Worm (Caenorhabditis elegans) whole organism, L1 larva: ENCODE results near the gene fbxb-91.

Experiments used
- C04F5.9 ChIP-seq: sonication (generic microtip); optimal IDR thresholded peaks from 2 replicates; lab custom pipeline; 2016; ENCODE audit warnings: missing genetic modification characterization, missing compliant biosample characterization
- C16A3.4 ChIP-seq: fragments of 150-350 bp; optimal IDR thresholded peaks from 2 replicates; lab custom pipeline; 2014; ENCODE audit warnings: missing biosample characterization, missing genetic modification characterization
- C34B4.2 ChIP-seq: sonication (generic microtip); optimal IDR thresholded peaks from 2 replicates; lab custom pipeline; 2017; ENCODE audit warnings: mild to moderate bottlenecking, missing genetic modification characterization, missing compliant biosample characterization
- F16B12.6 ChIP-seq: fragments of 150-350 bp; optimal IDR thresholded peaks from 2 replicates; lab custom pipeline; 2014; ENCODE audit warnings: missing biosample characterization, missing genetic modification characterization
- Y116A8C.19 ChIP-seq: sonication (generic microtip); optimal IDR thresholded peaks from 2 replicates; lab custom pipeline; 2016; ENCODE audit warnings: missing compliant biosample characterization, missing genetic modification characterization, borderline replicate concordance
- aha-1 ChIP-seq: fragments of 150-350 bp; optimal IDR thresholded peaks from 2 replicates; lab custom pipeline; 2014; ENCODE audit warnings: missing biosample characterization, missing genetic modification characterization
- aly-2 ChIP-seq: fragments of 150-350 bp; optimal IDR thresholded peaks from 2 replicates; lab custom pipeline; 2014; ENCODE audit warnings: missing biosample characterization, missing genetic modification characterization
- ceh-63 ChIP-seq: fragments of 200-800 bp; sonication (Bioruptor generic); optimal IDR thresholded peaks from 2 replicates; lab custom pipeline; 2018; ENCODE audit warnings: mild to moderate bottlenecking, missing genetic modification characterization, missing compliant biosample characterization
- ceh-8 ChIP-seq: fragments of 200-800 bp; sonication (Bioruptor generic); optimal IDR thresholded peaks from 2 replicates; lab custom pipeline; 2018; ENCODE audit warnings: mild to moderate bottlenecking, missing genetic modification characterization, moderate library complexity, missing compliant biosample characterization
- ceh-88 ChIP-seq: fragments of 200-800 bp; sonication (Bioruptor generic); IDR thresholded peaks from 2 replicates; pipeline ENCODE4 v1.3.6; 2022; ENCODE audit warnings: missing genetic modification characterization, missing compliant biosample characterization
- ceh-90 ChIP-seq: sonication (generic microtip); optimal IDR thresholded peaks from 2 replicates; lab custom pipeline; 2016; ENCODE audit warnings: missing genetic modification characterization, missing compliant biosample characterization
- ces-1 ChIP-seq: fragments of 150-350 bp; optimal IDR thresholded peaks from 2 replicates; lab custom pipeline; 2014; ENCODE audit warnings: missing biosample characterization, missing genetic modification reagents, missing genetic modification characterization
- dpl-1 ChIP-seq, 3 experiments: fragments of 150-350 bp in 2 of 3; sonication (generic microtip) in 1 of 3; optimal IDR thresholded peaks; 2 replicates each; lab custom pipeline; 2014 to 2017; ENCODE audit warnings: missing biosample characterization in 3 of 3, missing genetic modification characterization in 3 of 3, missing genetic modification reagents in 3 of 3
- dsc-1 ChIP-seq: sonication (generic microtip); optimal IDR thresholded peaks from 2 replicates; lab custom pipeline; 2016; ENCODE audit warnings: mild to moderate bottlenecking, missing genetic modification characterization, missing compliant biosample characterization
- efl-1 ChIP-seq, 4 experiments: fragments of 150-350 bp; optimal IDR thresholded peaks in 3 of 4; peaks in 1 of 4; 1 replicate in 1 of 4; 2 replicates in 3 of 4; lab custom pipeline; 2014; ENCODE audit warnings: missing biosample characterization in 2 of 4, missing genetic modification characterization in 2 of 4, missing genetic modification reagents in 2 of 4
- egl-13 ChIP-seq: sonication (generic microtip); optimal IDR thresholded peaks from 2 replicates; lab custom pipeline; 2016; ENCODE audit warnings: missing genotype, missing genetic modification reagents, missing genetic modification characterization, missing compliant biosample characterization
- egl-27 ChIP-seq, 2 experiments: fragments of 150-350 bp in 1 of 2; sonication (generic microtip); optimal IDR thresholded peaks; 3 replicates each; lab custom pipeline; 2017 to 2018; ENCODE audit warnings: missing biosample characterization in 2 of 2, missing genetic modification characterization in 2 of 2, missing genetic modification reagents in 2 of 2
- elt-2 ChIP-seq: sonication (generic microtip); optimal IDR thresholded peaks from 2 replicates; lab custom pipeline; 2016; ENCODE audit warnings: missing genetic modification characterization, mild to moderate bottlenecking, inconsistent platforms, missing compliant biosample characterization, missing genetic modification reagents
- fkh-4 ChIP-seq: sonication (generic microtip); optimal IDR thresholded peaks from 2 replicates; lab custom pipeline; 2016; ENCODE audit warnings: missing compliant biosample characterization, missing genetic modification characterization, borderline replicate concordance
- fkh-8 ChIP-seq: sonication (generic microtip); optimal IDR thresholded peaks from 2 replicates; lab custom pipeline; 2016; ENCODE audit warnings: mild to moderate bottlenecking, missing genetic modification characterization, missing compliant biosample characterization
- fos-1 ChIP-seq: fragments of 150-350 bp; optimal IDR thresholded peaks from 2 replicates; lab custom pipeline; 2014; ENCODE audit warnings: missing biosample characterization, missing genetic modification characterization
- grh-1 ChIP-seq: fragments of 200-800 bp; sonication (Bioruptor generic); IDR thresholded peaks from 2 replicates; pipeline ENCODE4 v1.3.6; 2022; ENCODE audit warnings: missing genetic modification reagents, missing genetic modification characterization, missing compliant biosample characterization
- hlh-17 ChIP-seq: fragments of 200-800 bp; sonication (Bioruptor generic); optimal IDR thresholded peaks from 2 replicates; lab custom pipeline; 2018; ENCODE audit warnings: missing genetic modification characterization, mild to moderate bottlenecking, missing compliant biosample characterization, moderate library complexity, borderline replicate concordance
- hlh-4 ChIP-seq: sonication (generic microtip); optimal IDR thresholded peaks from 2 replicates; lab custom pipeline; 2016; ENCODE audit warnings: mild to moderate bottlenecking, missing genetic modification characterization, missing compliant biosample characterization
- irx-1 ChIP-seq: sonication (generic microtip); optimal IDR thresholded peaks from 2 replicates; lab custom pipeline; 2016; ENCODE audit warnings: missing genetic modification characterization, missing compliant biosample characterization
- isw-1 ChIP-seq: fragments of 200-800 bp; sonication (Bioruptor generic); IDR thresholded peaks from 2 replicates; pipeline ENCODE4 v1.3.6; 2022; ENCODE audit warnings: missing genetic modification characterization, missing compliant biosample characterization
- jun-1 ChIP-seq: fragments of 150-350 bp; optimal IDR thresholded peaks from 2 replicates; lab custom pipeline; 2014; ENCODE audit warnings: missing biosample characterization, missing genetic modification reagents, missing genetic modification characterization
- lin-13 ChIP-seq: fragments of 150-350 bp; optimal IDR thresholded peaks from 2 replicates; lab custom pipeline; 2014; ENCODE audit warnings: missing biosample characterization, missing genetic modification reagents, missing genetic modification characterization
- lin-35 ChIP-seq, 2 experiments: fragments of 150-350 bp; optimal IDR thresholded peaks; 2 replicates each; lab custom pipeline; 2014; ENCODE audit warnings: missing biosample characterization in 2 of 2, missing genetic modification characterization in 2 of 2, missing genetic modification reagents in 2 of 2
- lir-3 ChIP-seq: sonication (generic microtip); optimal IDR thresholded peaks from 2 replicates; lab custom pipeline; 2016; ENCODE audit warnings: mild to moderate bottlenecking, missing genetic modification characterization, moderate library complexity, missing compliant biosample characterization; ENCODE audit not compliant: poor library complexity
- lsy-2 ChIP-seq, 2 experiments: fragments of 150-350 bp; optimal IDR thresholded peaks; 2 replicates each; lab custom pipeline; 2014; ENCODE audit warnings: missing biosample characterization in 2 of 2, missing genetic modification characterization in 2 of 2
- nhr-11 ChIP-seq: fragments of 150-350 bp; optimal IDR thresholded peaks from 2 replicates; lab custom pipeline; 2014; ENCODE audit warnings: missing biosample characterization, missing genetic modification characterization
- nhr-12 ChIP-seq: sonication (generic microtip); optimal IDR thresholded peaks from 2 replicates; lab custom pipeline; 2017; ENCODE audit warnings: missing biosample characterization, missing genetic modification characterization
- nhr-19 ChIP-seq: fragments of 200-800 bp; sonication (Bioruptor generic); conservative IDR thresholded peaks from 2 replicates; pipeline ENCODE4 v1.3.6; 2022; ENCODE audit warnings: missing genetic modification characterization, missing compliant biosample characterization
- nhr-20 ChIP-seq: sonication (generic microtip); optimal IDR thresholded peaks from 2 replicates; lab custom pipeline; 2016; ENCODE audit warnings: mild to moderate bottlenecking, missing genetic modification characterization, missing compliant biosample characterization
- nhr-28 ChIP-seq: fragments of 150-350 bp; optimal IDR thresholded peaks from 2 replicates; lab custom pipeline; 2014; ENCODE audit warnings: missing biosample characterization, missing genetic modification characterization
- nhr-71 ChIP-seq: sonication (generic microtip); optimal IDR thresholded peaks from 2 replicates; lab custom pipeline; 2016; ENCODE audit warnings: mild to moderate bottlenecking, missing genetic modification characterization, moderate library complexity, missing compliant biosample characterization
- nhr-76 ChIP-seq: sonication (generic microtip); optimal IDR thresholded peaks from 2 replicates; lab custom pipeline; 2017; ENCODE audit warnings: missing biosample characterization, missing genetic modification characterization
- nhr-84 ChIP-seq: sonication (generic microtip); optimal IDR thresholded peaks from 2 replicates; lab custom pipeline; 2017; ENCODE audit warnings: missing biosample characterization, missing genetic modification characterization
- nhr-90 ChIP-seq: sonication (generic microtip); optimal IDR thresholded peaks from 2 replicates; lab custom pipeline; 2016; ENCODE audit warnings: mild to moderate bottlenecking, missing genetic modification characterization, missing compliant biosample characterization; ENCODE audit not compliant: poor library complexity
- pax-3 ChIP-seq: fragments of 200-800 bp; sonication (Bioruptor generic); optimal IDR thresholded peaks from 2 replicates; lab custom pipeline; 2018; ENCODE audit warnings: mild to moderate bottlenecking, missing genetic modification characterization, moderate library complexity, missing compliant biosample characterization
- snpc-4 ChIP-seq: fragments of 150-350 bp; optimal IDR thresholded peaks from 2 replicates; lab custom pipeline; 2014; ENCODE audit warnings: missing biosample characterization, missing genetic modification characterization
- snu-23 ChIP-seq: sonication (generic microtip); optimal IDR thresholded peaks from 2 replicates; lab custom pipeline; 2016; ENCODE audit warnings: missing genetic modification characterization, missing compliant biosample characterization
- sup-37 ChIP-seq: fragments of 200-800 bp; sonication (Bioruptor generic); optimal IDR thresholded peaks from 2 replicates; lab custom pipeline; 2018; ENCODE audit warnings: mild to moderate bottlenecking, missing genetic modification characterization, missing compliant biosample characterization
- swsn-7 ChIP-seq: sonication (generic microtip); optimal IDR thresholded peaks from 2 replicates; lab custom pipeline; 2016; ENCODE audit warnings: missing genetic modification characterization, missing compliant biosample characterization
- tlp-1 ChIP-seq: fragments of 150-350 bp; optimal IDR thresholded peaks from 2 replicates; lab custom pipeline; 2014; ENCODE audit warnings: missing biosample characterization, missing genetic modification characterization
- unc-30 ChIP-seq: sonication (generic microtip); optimal IDR thresholded peaks from 2 replicates; lab custom pipeline; 2017; ENCODE audit warnings: missing biosample characterization, missing genetic modification characterization
- unc-86 ChIP-seq: sonication (generic microtip); optimal IDR thresholded peaks from 2 replicates; lab custom pipeline; 2016; ENCODE audit warnings: missing genetic modification characterization, missing compliant biosample characterization
- unc-98 ChIP-seq: fragments of 200-800 bp; sonication (Bioruptor generic); IDR thresholded peaks from 2 replicates; pipeline ENCODE4 v1.3.6; 2022; ENCODE audit warnings: missing genetic modification characterization, missing compliant biosample characterization
- zip-4 ChIP-seq: fragments of 200-800 bp; sonication (Bioruptor generic); optimal IDR thresholded peaks from 2 replicates; lab custom pipeline; 2018; ENCODE audit warnings: mild to moderate bottlenecking, missing genetic modification characterization, moderate library complexity, missing compliant biosample characterization
- ztf-11 ChIP-seq, 2 experiments: sonication (generic microtip); optimal IDR thresholded peaks; 2 replicates each; lab custom pipeline; 2016 to 2017; ENCODE audit warnings: missing genetic modification characterization in 2 of 2, missing biosample characterization in 1 of 2, missing compliant biosample characterization in 1 of 2

fbxb-91 gene

ce11 chrII:3787151-3787550, 36.6 kb upstream of the fbxb-91 start, which contains the start of gene T24E12.13:
Gene T24E12.13, plus strand, starts transcription at chrII:3787451.
- TF ChIP-seq nhr-28 (tag; lab: Kevin White, UChicago) = no peak
- no peak for TF ChIP-seq tlp-1
- TF ChIP-seq hlh-17 = no peak

ce11 chrII:3786538-3786937, 36.0 kb upstream of the fbxb-91 start:
- TF ChIP-seq irx-1 (tag; lab: Kevin White, UChicago) (no peak), ceh-88 (GFP tag; lab: Robert Waterston, UW) (no peak), lin-13 (GFP tag; lab: Kevin White, UChicago) (no peak), nhr-76 (tag; lab: Kevin White, UChicago) (no peak), dsc-1 (tag; lab: Kevin White, UChicago) (no peak), nhr-12 (tag; lab: Kevin White, UChicago) (no peak), fkh-8 (peak; percentile 9), egl-13 (tag; lab: Kevin White, UChicago) (no peak), grh-1 (GFP tag; lab: Robert Waterston, UW) (no peak), dpl-1 (GFP tag; optimal IDR thresholded peaks at IDR 0.05; lab: Kevin White, UChicago) (no peak), aha-1 (tag; lab: Kevin White, UChicago) (no peak), nhr-71 (tag; lab: Kevin White, UChicago) (no peak), lin-35 (GFP tag; optimal IDR thresholded peaks at IDR 0.05; lab: Kevin White, UChicago) (peak in 1 of 2 experiments; percentile 70), ceh-8 (GFP tag; lab: Kevin White, UChicago) (peak; percentile 87), nhr-11 (no peak), lir-3 (tag; lab: Kevin White, UChicago) (no peak), ceh-63 (no peak), C04F5.9 (tag; lab: Kevin White, UChicago) (no peak), snpc-4 (no peak), jun-1 (peak; percentile 88), F16B12.6 (no peak), nhr-19 (GFP tag; lab: Robert Waterston, UW) (0 out of 2 replicates have a peak, but pooled peaks have one; percentile 6), hlh-4 (tag; lab: Kevin White, UChicago) (no peak), tlp-1 (peak; percentile 91), snu-23 (no peak), ztf-11 (tag; optimal IDR thresholded peaks at IDR 0.05; lab: Kevin White, UChicago) (no peak), isw-1 (GFP tag; lab: Robert Waterston, UW) (no peak), efl-1 (optimal IDR thresholded peaks at IDR 0.05; lab: Kevin White, UChicago) (no peak), efl-1 (GFP tag; optimal IDR thresholded peaks at IDR 0.05 in 1 of 2; lab: Kevin White, UChicago) (peak in 1 of 2 experiments; percentile 84), C34B4.2 (no peak), Y116A8C.19 (tag; lab: Kevin White, UChicago) (no peak), egl-27 (tag; optimal IDR thresholded peaks at IDR 0.05; lab: Kevin White, UChicago) (no peak), nhr-84 (tag; lab: Kevin White, UChicago) (no peak), elt-2 (tag; lab: Kevin White, UChicago) (peak; percentile 100), unc-30 (tag; lab: Kevin White, UChicago) (no peak), ces-1 (GFP tag; lab: Kevin White, UChicago) (no peak), nhr-20 (tag; lab: Kevin White, UChicago) (peak; percentile 51), nhr-90 (tag; lab: Kevin White, UChicago) (peak; percentile 47), lsy-2 (tag; optimal IDR thresholded peaks at IDR 0.05; lab: Kevin White, UChicago) (peak in 1 of 2 experiments; percentile 58), unc-86 (tag; lab: Kevin White, UChicago) (no peak), fkh-4 (no peak), C16A3.4 (tag; lab: Kevin White, UChicago) (no peak), sup-37 (GFP tag; lab: Kevin White, UChicago) (no peak), ceh-90 (no peak), pax-3 (tag; lab: Kevin White, UChicago) (peak; percentile 79), fos-1 (tag; lab: Kevin White, UChicago) (peak; percentile 4), zip-4 (no peak), unc-98 (GFP tag; lab: Robert Waterston, UW) (no peak), swsn-7 (tag; lab: Kevin White, UChicago) (no peak), aly-2 (tag; lab: Kevin White, UChicago) (no peak)
